Fruit fly (Drosophila melanogaster) whole organism, pupa: ENCODE measurements around the gene CG15024.

ENCODE experiments used
- CG10348 ChIP-seq: fragments of 200-800 bp; sonication (Bioruptor generic); IDR thresholded peaks from 2 replicates; pipeline ENCODE4 v1.3.6; 2022; ENCODE audit warnings: missing biosample characterization, missing genetic modification characterization
- CG12605 ChIP-seq: fragments of 200-800 bp; sonication (Bioruptor generic); IDR thresholded peaks from 2 replicates; pipeline ENCODE4 v1.3.6; 2022; ENCODE audit warnings: missing biosample characterization, missing genetic modification characterization
- CG13204 ChIP-seq: fragments of 200-800 bp; sonication (Bioruptor generic); optimal IDR thresholded peaks from 2 replicates; lab custom pipeline; 2018; ENCODE audit warnings: missing biosample characterization, mild to moderate bottlenecking, missing genetic modification characterization, moderate library complexity
- CG14655 ChIP-seq: fragments of 200-800 bp; sonication (Bioruptor generic); optimal IDR thresholded peaks from 3 replicates; lab custom pipeline; 2017; ENCODE audit warnings: mild to moderate bottlenecking, missing biosample characterization, missing genetic modification reagents, missing genetic modification characterization
- CG15710 ChIP-seq: fragments of 200-800 bp; sonication (Bioruptor generic); optimal IDR thresholded peaks from 2 replicates; lab custom pipeline; 2018; ENCODE audit warnings: missing biosample characterization, mild to moderate bottlenecking, missing genetic modification characterization, moderate library complexity
- CG17806 ChIP-seq: fragments of 200-800 bp; sonication (Bioruptor generic); optimal IDR thresholded peaks from 2 replicates; lab custom pipeline; 2018; ENCODE audit warnings: missing biosample characterization, mild to moderate bottlenecking, missing genetic modification characterization, moderate library complexity
- CG32121 ChIP-seq: fragments of 200-800 bp; sonication (Bioruptor generic); IDR thresholded peaks from 2 replicates; pipeline ENCODE4 v1.3.6; 2022; ENCODE audit warnings: missing biosample characterization, missing genetic modification characterization
- CG34367 ChIP-seq: fragments of 200-800 bp; sonication (Bioruptor generic); optimal IDR thresholded peaks from 2 replicates; lab custom pipeline; 2018; ENCODE audit warnings: missing biosample characterization, mild to moderate bottlenecking, missing genetic modification characterization
- CG4496 ChIP-seq: fragments of 200-800 bp; sonication (Bioruptor generic); IDR thresholded peaks from 3 replicates; pipeline ENCODE4 v1.3.6; 2022; ENCODE audit warnings: missing biosample characterization, missing genetic modification characterization
- CG8159 ChIP-seq: fragments of 200-800 bp; sonication (Bioruptor generic); optimal IDR thresholded peaks from 3 replicates; lab custom pipeline; 2018; ENCODE audit warnings: missing biosample characterization, mild to moderate bottlenecking, missing genetic modification characterization, moderate library complexity
- CG8301 ChIP-seq: fragments of 200-800 bp; sonication (Bioruptor generic); optimal IDR thresholded peaks from 2 replicates; lab custom pipeline; 2018; ENCODE audit warnings: missing biosample characterization, mild to moderate bottlenecking, missing genetic modification characterization
- CG9948 ChIP-seq: fragments of 200-800 bp; sonication (Bioruptor generic); optimal IDR thresholded peaks from 2 replicates; lab custom pipeline; 2018; ENCODE audit warnings: missing biosample characterization, mild to moderate bottlenecking, missing genetic modification characterization, moderate library complexity
- D1 ChIP-seq: fragments of 200-800 bp; sonication (Bioruptor generic); optimal IDR thresholded peaks from 2 replicates; lab custom pipeline; 2018; ENCODE audit warnings: missing biosample characterization, mild to moderate bottlenecking, missing genetic modification characterization, moderate library complexity
- EcR ChIP-seq: fragments of 200-800 bp; sonication (Bioruptor generic); optimal IDR thresholded peaks from 3 replicates; lab custom pipeline; 2019; ENCODE audit warnings: missing biosample characterization, missing genetic modification characterization, mild to moderate bottlenecking, moderate library complexity, missing genetic modification reagents
- Ets98B ChIP-seq: fragments of 200-800 bp; sonication (Bioruptor generic); IDR thresholded peaks from 2 replicates; pipeline ENCODE4 v1.3.6; 2022; ENCODE audit warnings: missing biosample characterization, missing genetic modification characterization
- Pif1A ChIP-seq: fragments of 200-800 bp; sonication (Bioruptor generic); optimal IDR thresholded peaks from 3 replicates; lab custom pipeline; 2016; ENCODE audit warnings: missing biosample characterization, missing genetic modification characterization
- Pif1B ChIP-seq: fragments of 200-800 bp; sonication (Bioruptor generic); optimal IDR thresholded peaks from 3 replicates; lab custom pipeline; 2016; ENCODE audit warnings: missing biosample characterization, missing genetic modification characterization
- Snoo ChIP-seq: fragments of 200-800 bp; sonication (Bioruptor generic); optimal IDR thresholded peaks from 3 replicates; lab custom pipeline; 2017; ENCODE audit warnings: missing biosample characterization, mild to moderate bottlenecking, missing genetic modification characterization, inconsistent platforms
- fd96Ca ChIP-seq: fragments of 200-800 bp; sonication (Bioruptor generic); IDR thresholded peaks from 3 replicates; pipeline ENCODE4 v1.3.6; 2022; ENCODE audit warnings: missing biosample characterization, missing genetic modification characterization
- gl ChIP-seq: fragments of 200-800 bp; sonication (Bioruptor generic); optimal IDR thresholded peaks from 2 replicates; lab custom pipeline; 2018; ENCODE audit warnings: missing biosample characterization, mild to moderate bottlenecking, missing genetic modification characterization
- rn ChIP-seq: fragments of 200-800 bp; sonication (Bioruptor generic); IDR thresholded peaks from 2 replicates; pipeline ENCODE4 v1.3.6; 2022; ENCODE audit warnings: missing biosample characterization, missing genetic modification characterization

The CG15024 gene

dm6 chr3L:4415326-4416274 lies 48.0 kb downstream of the CG15024 start:
- TF ChIP-seq CG17806 (tag; lab: Kevin White, UChicago) (no peak), EcR (GFP tag; lab: Kevin White, UChicago) (peak; percentile 60), fd96Ca (GFP tag; lab: Robert Waterston, UW) (0 out of 3 replicates have a peak, but pooled peaks have one; percentile 14)

- TF ChIP-seq Snoo (tag; lab: Kevin White, UChicago) (no peak), CG14655 (GFP tag; lab: Kevin White, UChicago) (no peak), gl (no peak), CG17806 (tag; lab: Kevin White, UChicago) (no peak)
Measured at dm6 chr3L:4414579-4414978, 49.0 kb downstream of the CG15024 start.

- no peak for TF ChIP-seq CG17806 (tag; lab: Kevin White, UChicago)
- peak; percentile 65 for TF ChIP-seq CG4496 (GFP tag; lab: Robert Waterston, UW)
- TF ChIP-seq CG32121 (GFP tag; lab: Robert Waterston, UW): peak; percentile 67; the same call in 1 of the 2 replicates
- TF ChIP-seq Pif1B: no peak
- no peak for TF ChIP-seq Snoo (tag; lab: Kevin White, UChicago)
- TF ChIP-seq CG9948 (tag; lab: Kevin White, UChicago): no peak
- TF ChIP-seq CG12605 (GFP tag; lab: Robert Waterston, UW): peak; percentile 73
- peak; percentile 63 for TF ChIP-seq fd96Ca (GFP tag; lab: Robert Waterston, UW)
- no peak for TF ChIP-seq EcR (GFP tag; lab: Kevin White, UChicago)
- no peak for TF ChIP-seq Pif1A (GFP tag; lab: Kevin White, UChicago)
- TF ChIP-seq gl: no peak
- peak; percentile 59 for TF ChIP-seq Ets98B (GFP tag; lab: Robert Waterston, UW)
- TF ChIP-seq CG10348 (GFP tag; lab: Robert Waterston, UW): no peak
Measured at dm6 chr3L:4413800-4414446, 49.7 kb downstream of the CG15024 start.

- TF ChIP-seq Ets98B (GFP tag; lab: Robert Waterston, UW): peak; percentile 60
- no peak for TF ChIP-seq EcR (GFP tag; lab: Kevin White, UChicago)
- TF ChIP-seq D1 (tag; lab: Kevin White, UChicago): no peak
- no peak for TF ChIP-seq Pif1A (GFP tag; lab: Kevin White, UChicago)
- no peak for TF ChIP-seq CG8159
- TF ChIP-seq CG8301: peak; percentile 4
- no peak for TF ChIP-seq Snoo (tag; lab: Kevin White, UChicago)
- TF ChIP-seq CG32121 (GFP tag; lab: Robert Waterston, UW): peak; percentile 67
- no peak for TF ChIP-seq CG13204 (GFP tag; lab: Kevin White, UChicago)
- no peak for TF ChIP-seq gl
- TF ChIP-seq CG10348 (GFP tag; lab: Robert Waterston, UW): no peak
- TF ChIP-seq fd96Ca (GFP tag; lab: Robert Waterston, UW): peak; percentile 66; the same call in 1 of the 3 replicates
- TF ChIP-seq CG4496 (GFP tag; lab: Robert Waterston, UW): peak; percentile 79
- TF ChIP-seq CG14655 (GFP tag; lab: Kevin White, UChicago): no peak
- TF ChIP-seq CG17806 (tag; lab: Kevin White, UChicago): no peak
- 0 out of 2 replicates have a peak, but pooled peaks have one; percentile 39 for TF ChIP-seq CG12605 (GFP tag; lab: Robert Waterston, UW)
- TF ChIP-seq CG9948 (tag; lab: Kevin White, UChicago): no peak
- no peak for TF ChIP-seq Pif1B
- no peak for TF ChIP-seq CG15710 (tag; lab: Kevin White, UChicago)
- TF ChIP-seq CG34367 (tag; lab: Kevin White, UChicago): no peak
- no peak for TF ChIP-seq rn (GFP tag; lab: Robert Waterston, UW)
Measured at dm6 chr3L:4412974-4413373, 50.6 kb downstream of the CG15024 start.
